Worm (Caenorhabditis elegans) whole organism, young adult: ENCODE results near the gene pes-9.

Experiments used
- C06A6.2 ChIP-seq: fragments of 200-800 bp; sonication (Bioruptor generic); conservative IDR thresholded peaks from 2 replicates; pipeline ENCODE4 v1.3.6; 2022; ENCODE audit warnings: missing genetic modification characterization, missing compliant biosample characterization
- D2030.7 ChIP-seq: fragments of 200-800 bp; sonication (Bioruptor generic); IDR thresholded peaks from 2 replicates; pipeline ENCODE4 v1.3.6; 2022; ENCODE audit warnings: missing genetic modification reagents, missing genetic modification characterization, missing compliant biosample characterization
- F22D6.2 ChIP-seq: sonication (generic microtip); optimal IDR thresholded peaks from 2 replicates; lab custom pipeline; 2016; ENCODE audit warnings: mild to moderate bottlenecking, missing genetic modification characterization, missing compliant biosample characterization
- F33H1.4 ChIP-seq: fragments of 200-800 bp; sonication (Bioruptor generic); IDR thresholded peaks from 2 replicates; pipeline ENCODE4 v1.3.6; 2022; ENCODE audit warnings: missing genetic modification reagents, missing genetic modification characterization, missing compliant biosample characterization
- F57A8.1 ChIP-seq: fragments of 200-800 bp; sonication (Bioruptor generic); optimal IDR thresholded peaks from 2 replicates; lab custom pipeline; 2018; ENCODE audit warnings: mild to moderate bottlenecking, missing genetic modification characterization, moderate library complexity, missing compliant biosample characterization
- Y53F4B.3 ChIP-seq: fragments of 200-800 bp; sonication (Bioruptor generic); IDR thresholded peaks from 2 replicates; pipeline ENCODE4 v1.3.6; 2022; ENCODE audit warnings: missing genetic modification reagents, missing genetic modification characterization, missing compliant biosample characterization
- Y79H2A.3 ChIP-seq: fragments of 200-800 bp; sonication (Bioruptor generic); conservative IDR thresholded peaks from 2 replicates; pipeline ENCODE4 v1.3.6; 2022; ENCODE audit warnings: missing genetic modification reagents, missing genetic modification characterization, missing compliant biosample characterization
- ZK185.1 ChIP-seq: sonication (generic microtip); optimal IDR thresholded peaks from 2 replicates; lab custom pipeline; 2016; ENCODE audit warnings: mild to moderate bottlenecking, missing genetic modification characterization, missing compliant biosample characterization; ENCODE audit not compliant: poor library complexity, severe bottlenecking
- atf-7 ChIP-seq: sonication (generic microtip); optimal IDR thresholded peaks from 2 replicates; lab custom pipeline; 2017; ENCODE audit warnings: mild to moderate bottlenecking, missing genetic modification characterization, missing compliant biosample characterization
- attf-3 ChIP-seq: fragments of 200-800 bp; sonication (Bioruptor generic); conservative IDR thresholded peaks from 2 replicates; pipeline ENCODE4 v1.3.6; 2022; ENCODE audit warnings: missing genetic modification reagents, missing genetic modification characterization, missing compliant biosample characterization
- attf-5 ChIP-seq: fragments of 200-800 bp; sonication (Bioruptor generic); optimal IDR thresholded peaks from 2 replicates; lab custom pipeline; 2018; ENCODE audit warnings: mild to moderate bottlenecking, missing genetic modification characterization, missing compliant biosample characterization
- bed-1 ChIP-seq: fragments of 200-800 bp; sonication (Bioruptor generic); IDR thresholded peaks from 2 replicates; pipeline ENCODE4 v1.3.6; 2022; ENCODE audit warnings: missing genetic modification reagents, missing genetic modification characterization, missing compliant biosample characterization
- chd-7 ChIP-seq: sonication (generic microtip); optimal IDR thresholded peaks from 2 replicates; lab custom pipeline; 2016; ENCODE audit warnings: mild to moderate bottlenecking, missing genetic modification characterization, moderate library complexity, missing compliant biosample characterization
- dox-1 ChIP-seq: fragments of 200-800 bp; sonication (Bioruptor generic); IDR thresholded peaks from 2 replicates; pipeline ENCODE4 v1.3.6; 2022; ENCODE audit warnings: missing genetic modification reagents, missing genetic modification characterization, missing compliant biosample characterization
- efl-1 ChIP-seq: fragments of 150-350 bp; optimal IDR thresholded peaks from 2 replicates; lab custom pipeline; 2014; ENCODE audit warnings: missing biosample characterization, missing genetic modification reagents, missing genetic modification characterization
- egl-18 ChIP-seq: fragments of 200-800 bp; sonication (Bioruptor generic); IDR thresholded peaks from 2 replicates; pipeline ENCODE4 v1.3.6; 2022; ENCODE audit warnings: missing genetic modification reagents, missing genetic modification characterization, missing compliant biosample characterization
- egrh-3 ChIP-seq: fragments of 200-800 bp; sonication (Bioruptor generic); IDR thresholded peaks from 2 replicates; pipeline ENCODE4 v1.3.6; 2022; ENCODE audit warnings: missing genetic modification reagents, missing genetic modification characterization, missing compliant biosample characterization
- ets-4 ChIP-seq: fragments of 200-800 bp; sonication (Bioruptor generic); optimal IDR thresholded peaks from 2 replicates; lab custom pipeline; 2018; ENCODE audit warnings: mild to moderate bottlenecking, missing genetic modification characterization, missing compliant biosample characterization
- him-1 ChIP-seq: sonication (generic microtip); optimal IDR thresholded peaks from 2 replicates; lab custom pipeline; 2016; ENCODE audit warnings: missing genotype, missing genetic modification reagents, missing genetic modification characterization, missing compliant biosample characterization
- hmg-1.2 ChIP-seq: fragments of 200-800 bp; sonication (Bioruptor generic); IDR thresholded peaks from 2 replicates; pipeline ENCODE4 v1.3.6; 2022; ENCODE audit warnings: missing genetic modification reagents, missing genetic modification characterization, missing compliant biosample characterization
- hrde-1 ChIP-seq: sonication (generic microtip); optimal IDR thresholded peaks from 2 replicates; lab custom pipeline; 2016; ENCODE audit warnings: missing genetic modification characterization, mild to moderate bottlenecking, missing compliant biosample characterization, moderate library complexity, missing genotype, missing genetic modification reagents, borderline replicate concordance
- hsf-1 ChIP-seq: fragments of 200-800 bp; sonication (Bioruptor generic); IDR thresholded peaks from 2 replicates; pipeline ENCODE4 v1.3.6; 2022; ENCODE audit warnings: missing genetic modification reagents, missing genetic modification characterization, missing compliant biosample characterization
- lin-40 ChIP-seq: sonication (generic microtip); optimal IDR thresholded peaks from 2 replicates; lab custom pipeline; 2016; ENCODE audit warnings: missing genetic modification characterization, mild to moderate bottlenecking, missing compliant biosample characterization, missing genotype, missing genetic modification reagents
- lin-54 ChIP-seq: fragments of 200-800 bp; sonication (Bioruptor generic); optimal IDR thresholded peaks from 2 replicates; lab custom pipeline; 2018; ENCODE audit warnings: mild to moderate bottlenecking, missing genetic modification characterization, missing compliant biosample characterization
- lsl-1 ChIP-seq: fragments of 200-800 bp; sonication (Bioruptor generic); optimal IDR thresholded peaks from 2 replicates; lab custom pipeline; 2018; ENCODE audit warnings: mild to moderate bottlenecking, missing genetic modification characterization, moderate library complexity, missing compliant biosample characterization
- madf-3 ChIP-seq: fragments of 200-800 bp; sonication (Bioruptor generic); IDR thresholded peaks from 2 replicates; pipeline ENCODE4 v1.3.6; 2022; ENCODE audit warnings: missing genetic modification reagents, missing genetic modification characterization, missing compliant biosample characterization
- madf-6 ChIP-seq: fragments of 200-800 bp; sonication (Bioruptor generic); IDR thresholded peaks from 2 replicates; pipeline ENCODE4 v1.3.6; 2022; ENCODE audit warnings: missing genetic modification reagents, missing genetic modification characterization, missing compliant biosample characterization
- nhr-120 ChIP-seq: fragments of 200-800 bp; sonication (Bioruptor generic); IDR thresholded peaks from 2 replicates; pipeline ENCODE4 v1.3.6; 2022; ENCODE audit warnings: missing genetic modification characterization, missing compliant biosample characterization
- nhr-27 ChIP-seq: fragments of 200-800 bp; sonication (Bioruptor generic); optimal IDR thresholded peaks from 2 replicates; lab custom pipeline; 2018; ENCODE audit warnings: mild to moderate bottlenecking, missing genetic modification characterization, moderate library complexity, missing compliant biosample characterization
- pbrm-1 ChIP-seq: fragments of 200-800 bp; sonication (Bioruptor generic); IDR thresholded peaks from 2 replicates; pipeline ENCODE4 v1.3.6; 2022; ENCODE audit warnings: missing genetic modification reagents, missing genetic modification characterization, missing compliant biosample characterization
- pha-4 ChIP-seq: fragments of 150-350 bp; sonication (generic microtip); optimal IDR thresholded peaks from 2 replicates; lab custom pipeline; 2014; ENCODE audit warnings: missing biosample characterization, missing genetic modification reagents, missing genetic modification characterization
- rcor-1 ChIP-seq: fragments of 200-800 bp; sonication (Bioruptor generic); IDR thresholded peaks from 2 replicates; pipeline ENCODE4 v1.3.6; 2022; ENCODE audit warnings: missing genetic modification reagents, missing genetic modification characterization, missing compliant biosample characterization
- sea-2 ChIP-seq: fragments of 200-800 bp; sonication (Bioruptor generic); IDR thresholded peaks from 2 replicates; pipeline ENCODE4 v1.3.6; 2022; ENCODE audit warnings: missing genetic modification characterization, missing compliant biosample characterization
- snpc-1.3 ChIP-seq: sonication (generic microtip); optimal IDR thresholded peaks from 2 replicates; lab custom pipeline; 2017; ENCODE audit warnings: missing genetic modification characterization, mild to moderate bottlenecking, missing compliant biosample characterization, antibody characterized with exemption, moderate library complexity, missing genotype, missing genetic modification reagents; ENCODE audit not compliant: insufficient read depth
- tbp1 ChIP-seq: fragments of 200-800 bp; sonication (Bioruptor generic); optimal IDR thresholded peaks from 2 replicates; lab custom pipeline; 2018; ENCODE audit warnings: mild to moderate bottlenecking, missing genetic modification characterization, missing compliant biosample characterization
- zim-3 ChIP-seq: sonication (generic microtip); optimal IDR thresholded peaks from 2 replicates; lab custom pipeline; 2017; ENCODE audit warnings: mild to moderate bottlenecking, missing genetic modification characterization, moderate library complexity, missing compliant biosample characterization
- ztf-18 ChIP-seq: sonication (generic microtip); optimal IDR thresholded peaks from 2 replicates; lab custom pipeline; 2016; ENCODE audit warnings: missing genotype, mild to moderate bottlenecking, missing genetic modification characterization, missing compliant biosample characterization
- ztf-28 ChIP-seq: fragments of 200-800 bp; sonication (Bioruptor generic); IDR thresholded peaks from 2 replicates; pipeline ENCODE4 v1.3.6; 2022; ENCODE audit warnings: missing genetic modification reagents, missing genetic modification characterization, missing compliant biosample characterization
- ztf-6 ChIP-seq: fragments of 200-800 bp; sonication (Bioruptor generic); IDR thresholded peaks from 2 replicates; pipeline ENCODE4 v1.3.6; 2022; ENCODE audit warnings: missing genetic modification reagents, missing genetic modification characterization, missing compliant biosample characterization

Gene pes-9

ce11 chrV:14625662-14626061 is 28.8 kb upstream of the pes-9 start:
- no peak for TF ChIP-seq efl-1 (GFP tag; lab: Kevin White, UChicago)
- no peak for TF ChIP-seq ztf-6 (GFP tag; lab: Robert Waterston, UW)
- TF ChIP-seq lsl-1 (GFP tag; lab: Kevin White, UChicago), result no peak
- TF ChIP-seq him-1 (tag; lab: Kevin White, UChicago), result no peak
- TF ChIP-seq chd-7, result no peak
- TF ChIP-seq F22D6.2 (tag; lab: Kevin White, UChicago), result no peak
- TF ChIP-seq bed-1, result no peak
- no peak for TF ChIP-seq zim-3 (tag; lab: Kevin White, UChicago)
- no peak for TF ChIP-seq C06A6.2

- TF ChIP-seq attf-3 (no peak), Y53F4B.3 (no peak), D2030.7 (GFP tag; lab: Robert Waterston, UW) (no peak), atf-7 (tag; lab: Kevin White, UChicago) (no peak), egrh-3 (GFP tag; lab: Robert Waterston, UW) (no peak), hrde-1 (tag; lab: Kevin White, UChicago) (no peak), hmg-1.2 (GFP tag; lab: Robert Waterston, UW) (no peak), ZK185.1 (tag; lab: Kevin White, UChicago) (no peak), egl-18 (GFP tag; lab: Robert Waterston, UW) (no peak)
These were observed 24.0 kb upstream of the pes-9 start, which contains the start of gene hot-1 for ce11 chrV:14620835-14621234. hot-1 (plus strand) TSS chrV:14621135.

- no peak for TF ChIP-seq ztf-18 (tag; lab: Kevin White, UChicago)
- TF ChIP-seq F33H1.4, result no peak
- no peak for TF ChIP-seq pha-4
- TF ChIP-seq madf-6 (GFP tag; lab: Robert Waterston, UW), result no peak
- no peak for TF ChIP-seq nhr-27 (tag; lab: Kevin White, UChicago)
- no peak for TF ChIP-seq ets-4 (GFP tag; lab: Kevin White, UChicago)
- no peak for TF ChIP-seq tbp1
- no peak for TF ChIP-seq F57A8.1 (GFP tag; lab: Kevin White, UChicago)
- no peak for TF ChIP-seq nhr-120 (GFP tag; lab: Robert Waterston, UW)
- no peak for TF ChIP-seq lin-40 (tag; lab: Kevin White, UChicago)
- TF ChIP-seq Y79H2A.3 (GFP tag; lab: Robert Waterston, UW), result no peak
- no peak for TF ChIP-seq snpc-1.3
These were observed 23.5 kb upstream of the pes-9 start for ce11 chrV:14620311-14620710.

- TF ChIP-seq hrde-1 (tag; lab: Kevin White, UChicago) (no peak), ztf-28 (GFP tag; lab: Robert Waterston, UW) (0 out of 2 replicates have a peak, but pooled peaks have one; percentile 13), madf-3 (GFP tag; lab: Robert Waterston, UW) (0 out of 2 replicates have a peak, but pooled peaks have one; percentile 32)
These were observed 20.9 kb upstream of the pes-9 start for ce11 chrV:14617711-14618110.

ce11 chrV:14615671-14616070 is 18.8 kb upstream of the pes-9 start:
- TF ChIP-seq madf-6 (GFP tag; lab: Robert Waterston, UW) (peak; percentile 52; the same call in 1 of the 2 replicates), dox-1 (GFP tag; lab: Robert Waterston, UW) (no peak), lin-54 (no peak), efl-1 (GFP tag; lab: Kevin White, UChicago) (peak; percentile 53), hsf-1 (no peak), attf-5 (GFP tag; lab: Kevin White, UChicago) (no peak), pbrm-1 (no peak), sea-2 (GFP tag; lab: Robert Waterston, UW) (no peak), rcor-1 (GFP tag; lab: Robert Waterston, UW) (no peak), tbp1 (no peak)
